Comparison of ENCODE assay signal across 4 fruit fly cellular contexts in the genomic region with DNA sequence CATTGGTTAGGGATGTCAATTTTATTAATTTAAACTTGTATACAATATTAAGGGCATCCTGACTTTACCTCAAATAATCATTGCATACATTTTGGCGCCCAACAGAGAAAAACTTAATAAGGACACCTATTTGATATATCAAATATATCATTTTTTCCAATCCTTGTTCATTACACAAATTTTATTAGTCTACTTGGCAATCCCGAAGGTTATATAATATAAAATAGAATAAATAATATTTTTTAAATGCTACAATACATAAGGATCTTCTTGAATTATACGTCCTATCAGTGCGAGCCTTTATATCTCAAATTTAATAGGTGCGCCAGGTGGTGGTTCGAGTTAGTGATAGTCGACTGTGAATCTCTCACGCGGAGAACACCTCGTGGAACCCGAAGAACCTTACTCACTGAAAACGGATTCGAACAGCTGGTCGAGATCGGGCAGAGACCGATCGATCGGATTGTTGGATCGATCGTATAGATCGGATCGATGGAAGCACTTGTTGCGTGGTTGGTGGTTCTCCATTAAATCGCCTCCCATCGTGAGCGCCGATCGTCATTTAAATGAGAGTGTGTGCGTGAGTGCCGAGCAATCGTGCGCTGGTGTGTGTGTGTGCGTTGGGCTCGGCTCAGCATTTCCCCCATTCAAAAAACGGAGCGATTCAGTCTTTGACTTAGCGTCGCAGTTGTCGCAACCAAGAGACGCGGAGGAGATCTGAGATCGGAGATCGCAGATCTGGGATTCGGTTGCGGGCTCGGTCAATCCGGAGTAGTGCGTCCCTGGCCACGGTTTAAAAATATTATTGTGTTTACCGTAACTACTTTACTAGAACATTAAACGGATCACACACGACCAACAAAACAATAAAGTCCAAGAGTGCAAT.
A peak's percentile ranks its signal among the peaks of the same experiment; 100 is the strongest.
TF ChIP-seq lines count a peak whose summit lies in the region.

Gene shd (plus strand): TSS at position 667 of the 886 bp plus-strand sequence.

TF ChIP-seq in whole organism, adult, 20 proteins besides CTCF, POLR2A, EP300 and RAD21 (continued from another document):
- TF ChIP-seq pad (GFP tag; optimal IDR thresholded peaks at IDR 0.05; lab: Kevin White, UChicago) (no peak), Mnt (GFP tag; optimal IDR thresholded peaks at IDR 0.05; lab: Kevin White, UChicago) (no peak), CG11617 (GFP tag; optimal IDR thresholded peaks at IDR 0.05; lab: Kevin White, UChicago) (no peak)

TF ChIP-seq in whole organism, embryonic, 481 proteins besides CTCF, POLR2A, EP300 and RAD21 (continued from another document and continues in another):
- TF ChIP-seq CG2712 (tag; optimal IDR thresholded peaks at IDR 0.05; lab: Kevin White, UChicago) (peak; percentile 43), CG16779 (GFP tag; IDR thresholded peaks at IDR 0.05; lab: Robert Waterston, UW) (no peak), trh (GFP tag; optimal IDR thresholded peaks at IDR 0.05; lab: Kevin White, UChicago) (no peak), Awh (GFP tag; IDR thresholded peaks at IDR 0.05; lab: Robert Waterston, UW) (0 out of 2 replicates have a peak, but pooled peaks have one; percentile 29), CG6791 (GFP tag; IDR thresholded peaks at IDR 0.05; lab: Robert Waterston, UW; ENCODE audit: partially characterized antibody) (no peak), Optix (GFP tag; IDR thresholded peaks at IDR 0.05; lab: Robert Waterston, UW) (no peak), D19B (GFP tag; optimal IDR thresholded peaks at IDR 0.05; lab: Kevin White, UChicago) (peak; percentile 17), Xbp1 (GFP tag; optimal IDR thresholded peaks at IDR 0.05; lab: Kevin White, UChicago) (no peak), E2f1 (GFP tag; IDR thresholded peaks at IDR 0.05; lab: Robert Waterston, UW) (no peak), D (optimal IDR thresholded peaks at IDR 0.05; lab: Kevin White, UChicago) (no peak), D (GFP tag; optimal IDR thresholded peaks at IDR 0.05; lab: Kevin White, UChicago) (peak; percentile 16), pzg (GFP tag; optimal IDR thresholded peaks at IDR 0.05; lab: Kevin White, UChicago) (no peak), chinmo (GFP tag; IDR thresholded peaks at IDR 0.05; lab: Robert Waterston, UW; ENCODE audit: partially characterized antibody) (peak; percentile 77; the same call in 1 of the 4 replicates), schlank (tag; optimal IDR thresholded peaks at IDR 0.05; lab: Kevin White, UChicago) (no peak), Gsc (GFP tag; IDR thresholded peaks at IDR 0.05; lab: Robert Waterston, UW) (no peak), CG5180 (GFP tag; optimal IDR thresholded peaks at IDR 0.05; lab: Kevin White, UChicago) (peak; percentile 87), CG17361 (GFP tag; IDR thresholded peaks at IDR 0.05; lab: Robert Waterston, UW) (peak; percentile 86), slbo (GFP tag; IDR thresholded peaks at IDR 0.05; lab: Robert Waterston, UW) (peak; percentile 51; the same call in 1 of the 2 replicates), ham (GFP tag; IDR thresholded peaks at IDR 0.05; lab: Robert Waterston, UW) (no peak), CG5953 (GFP tag; IDR thresholded peaks at IDR 0.05; lab: Robert Waterston, UW) (no peak), CG10979 (tag; optimal IDR thresholded peaks at IDR 0.05; lab: Kevin White, UChicago) (peak; percentile 9), CG31388 (GFP tag; optimal IDR thresholded peaks at IDR 0.05; lab: Kevin White, UChicago) (no peak), CG10959 (GFP tag; IDR thresholded peaks at IDR 0.05; lab: Robert Waterston, UW) (no peak), CG9817 (tag; optimal IDR thresholded peaks at IDR 0.05; lab: Kevin White, UChicago) (peak; percentile 12), CG2120 (GFP tag; optimal IDR thresholded peaks at IDR 0.05; lab: Kevin White, UChicago) (peak; percentile 40), CG4360 (GFP tag; IDR thresholded peaks at IDR 0.05; lab: Robert Waterston, UW) (peak; percentile 39; the same call in 1 of the 2 replicates), Ravus (GFP tag; IDR thresholded peaks at IDR 0.05; lab: Robert Waterston, UW) (no peak), Hr3 (GFP tag; optimal IDR thresholded peaks at IDR 0.05; lab: Kevin White, UChicago) (peak; percentile 48), gcm2 (GFP tag; optimal IDR thresholded peaks at IDR 0.05; lab: Kevin White, UChicago) (no peak), tio (GFP tag; optimal IDR thresholded peaks at IDR 0.05; lab: Kevin White, UChicago) (peak; percentile 45), knrl (GFP tag; IDR thresholded peaks at IDR 0.05; lab: Robert Waterston, UW; ENCODE audit: partially characterized antibody) (no peak), gro (GFP tag; optimal IDR thresholded peaks at IDR 0.05; lab: Kevin White, UChicago) (no peak), gsb (GFP tag; IDR thresholded peaks at IDR 0.05; lab: Robert Waterston, UW) (no peak), amos (GFP tag; IDR thresholded peaks at IDR 0.05; lab: Robert Waterston, UW; ENCODE audit: partially characterized antibody) (no peak), gsb-n (tag; optimal IDR thresholded peaks at IDR 0.05; lab: Kevin White, UChicago) (peak; percentile 39), BtbVII (GFP tag; optimal IDR thresholded peaks at IDR 0.05; lab: Kevin White, UChicago) (peak; percentile 20), CG30403 (GFP tag; optimal IDR thresholded peaks at IDR 0.05; lab: Kevin White, UChicago) (peak; percentile 45), Bgb (GFP tag; IDR thresholded peaks at IDR 0.05; lab: Robert Waterston, UW; ENCODE audit: partially characterized antibody) (no peak), fd96Cb (tag; optimal IDR thresholded peaks at IDR 0.05; lab: Kevin White, UChicago) (peak; percentile 19)

TF ChIP-seq in whole organism, prepupa, 60 proteins besides CTCF, POLR2A, EP300 and RAD21 (continued from another document and continues in another):
- 0 out of 2 replicates have a peak, but pooled peaks have one; percentile 37 for TF ChIP-seq CG15336 (GFP tag; IDR thresholded peaks at IDR 0.05; lab: Robert Waterston, UW)
- no peak for TF ChIP-seq pdm3 (GFP tag; optimal IDR thresholded peaks at IDR 0.05; lab: Kevin White, UChicago)
- peak; percentile 43 for TF ChIP-seq Ets96B (tag; optimal IDR thresholded peaks at IDR 0.05; lab: Kevin White, UChicago)
- peak; percentile 32 for TF ChIP-seq cyc (GFP tag; optimal IDR thresholded peaks at IDR 0.05; lab: Kevin White, UChicago)
- TF ChIP-seq svp (GFP tag; lab: Kevin White, UChicago): peak; percentile 82
- no peak for TF ChIP-seq Sox14 (GFP tag; optimal IDR thresholded peaks at IDR 0.05; lab: Kevin White, UChicago)
- TF ChIP-seq OdsH (GFP tag; optimal IDR thresholded peaks at IDR 0.05; lab: Kevin White, UChicago): peak; percentile 62
- no peak for TF ChIP-seq Lpt (GFP tag; optimal IDR thresholded peaks at IDR 0.05; lab: Kevin White, UChicago)
- TF ChIP-seq CG8119 (GFP tag; IDR thresholded peaks at IDR 0.05; lab: Robert Waterston, UW): peak; percentile 43; the same call in 1 of the 3 replicates
- peak; percentile 56 for TF ChIP-seq CG3919 (GFP tag; optimal IDR thresholded peaks at IDR 0.05; lab: Kevin White, UChicago)
- TF ChIP-seq fd85E (GFP tag; optimal IDR thresholded peaks at IDR 0.05; lab: Kevin White, UChicago): no peak
- peak; percentile 28 for TF ChIP-seq CG1621 (tag; optimal IDR thresholded peaks at IDR 0.05; lab: Kevin White, UChicago)
- TF ChIP-seq CG8319 (GFP tag; optimal IDR thresholded peaks at IDR 0.05; lab: Kevin White, UChicago): no peak
- no peak for TF ChIP-seq Hr38 (GFP tag; optimal IDR thresholded peaks at IDR 0.05; lab: Kevin White, UChicago)
- peak; percentile 37 for TF ChIP-seq CG10669 (GFP tag; optimal IDR thresholded peaks at IDR 0.05; lab: Kevin White, UChicago)
- no peak; the same call in 1 of the 2 replicates for TF ChIP-seq CG11294 (GFP tag; IDR thresholded peaks at IDR 0.05; lab: Robert Waterston, UW)
- peak; percentile 22 for TF ChIP-seq CG9139 (GFP tag; optimal IDR thresholded peaks at IDR 0.05; lab: Kevin White, UChicago)
- peak; percentile 93 for TF ChIP-seq dsx (GFP tag; optimal IDR thresholded peaks at IDR 0.05; lab: Kevin White, UChicago; ENCODE audit: poor library complexity, severe bottlenecking)
- TF ChIP-seq Blimp-1 (GFP tag; optimal IDR thresholded peaks at IDR 0.05; lab: Kevin White, UChicago): peak; percentile 24
- TF ChIP-seq CG6808 (GFP tag; optimal IDR thresholded peaks at IDR 0.05; lab: Kevin White, UChicago): peak; percentile 70
- TF ChIP-seq eg (GFP tag; IDR thresholded peaks at IDR 0.05; lab: Robert Waterston, UW): no peak; the same call in 2 of the 3 replicates
- peak; percentile 25 for TF ChIP-seq CG11762 (GFP tag; optimal IDR thresholded peaks at IDR 0.05; lab: Kevin White, UChicago; ENCODE audit: insufficient read depth)
- TF ChIP-seq CG6163 (GFP tag; IDR thresholded peaks at IDR 0.05; lab: Robert Waterston, UW): peak; percentile 40; the same call in 1 of the 3 replicates
- peak; percentile 60 for TF ChIP-seq fd59A (GFP tag; optimal IDR thresholded peaks at IDR 0.05; lab: Kevin White, UChicago)
- peak; percentile 91 for TF ChIP-seq Eip78C (GFP tag; lab: Kevin White, UChicago)
- TF ChIP-seq Hr4 (GFP tag; optimal IDR thresholded peaks at IDR 0.05; lab: Kevin White, UChicago): peak; percentile 36
- peak; percentile 34 for TF ChIP-seq net (GFP tag; optimal IDR thresholded peaks at IDR 0.05; lab: Kevin White, UChicago)
- TF ChIP-seq esn (GFP tag; optimal IDR thresholded peaks at IDR 0.05; lab: Kevin White, UChicago): peak; percentile 43
- peak; percentile 59 for TF ChIP-seq CG3032 (tag; optimal IDR thresholded peaks at IDR 0.05; lab: Kevin White, UChicago)
- peak; percentile 43 for TF ChIP-seq CG34406 (GFP tag; optimal IDR thresholded peaks at IDR 0.05; lab: Kevin White, UChicago)
- TF ChIP-seq spab (GFP tag; optimal IDR thresholded peaks at IDR 0.05; lab: Kevin White, UChicago): peak; percentile 21
- peak; percentile 83 for TF ChIP-seq vri (GFP tag; optimal IDR thresholded peaks at IDR 0.05; lab: Kevin White, UChicago)
- TF ChIP-seq Smox (GFP tag; optimal IDR thresholded peaks at IDR 0.05; lab: Kevin White, UChicago): peak; percentile 33
- no peak for TF ChIP-seq CG11902 (GFP tag; optimal IDR thresholded peaks at IDR 0.05; lab: Kevin White, UChicago)
- TF ChIP-seq Sox15 (GFP tag; optimal IDR thresholded peaks at IDR 0.05; lab: Kevin White, UChicago): peak; percentile 48
- TF ChIP-seq fkh (GFP tag; optimal IDR thresholded peaks at IDR 0.05; lab: Kevin White, UChicago): no peak
- TF ChIP-seq salr (GFP tag; optimal IDR thresholded peaks at IDR 0.05; lab: Kevin White, UChicago): peak in 1 of 2 experiments; percentile 66
- TF ChIP-seq lz (GFP tag; optimal IDR thresholded peaks at IDR 0.05; lab: Kevin White, UChicago): no peak
- TF ChIP-seq Hr39 (GFP tag; optimal IDR thresholded peaks at IDR 0.05; lab: Kevin White, UChicago): no peak
- peak; percentile 87 for TF ChIP-seq CG32006 (GFP tag; optimal IDR thresholded peaks at IDR 0.05; lab: Kevin White, UChicago)

TF ChIP-seq in whole organism, pupa, 21 proteins besides CTCF, POLR2A, EP300 and RAD21 (continued from another document):
- TF ChIP-seq CG32121 (GFP tag; IDR thresholded peaks at IDR 0.05; lab: Robert Waterston, UW) (no peak), CG17806 (tag; optimal IDR thresholded peaks at IDR 0.05; lab: Kevin White, UChicago) (peak; percentile 35), CG10348 (GFP tag; IDR thresholded peaks at IDR 0.05; lab: Robert Waterston, UW) (no peak)
